Worm (Caenorhabditis elegans): ENCODE results near the gene asp-16.
A peak's percentile ranks its signal among the peaks of the same experiment; 100 is the strongest.

The asp-16 gene

DNA sequence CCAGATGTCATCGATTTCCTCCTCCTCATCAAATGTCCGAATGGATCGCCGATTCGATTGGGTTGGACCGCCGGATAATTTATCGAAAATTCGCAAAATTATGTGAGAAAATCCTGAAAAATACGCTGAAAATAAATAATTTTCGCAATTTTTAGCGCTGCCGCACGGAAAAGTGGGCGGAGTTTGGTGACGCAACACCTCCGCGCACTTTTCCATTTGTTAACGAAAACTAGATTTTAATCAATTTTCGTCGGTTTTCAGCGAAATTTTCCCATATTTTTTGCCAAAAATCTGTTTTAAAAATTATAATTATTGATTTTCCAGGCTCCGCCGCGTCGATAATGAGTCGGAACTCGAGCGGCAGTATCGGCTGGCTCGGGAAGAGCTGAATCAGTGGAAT is 41.4 kb downstream of the asp-16 start, which contains the start of gene Y39B6A.34:
TSS of gene Y39B6A.34 (plus strand) at position 3 of the 400 bp plus-strand sequence.
- TF ChIP-seq unc-86 (tag; optimal IDR thresholded peaks at IDR 0.05) (peak; percentile 27), ahr-1 (tag; optimal IDR thresholded peaks at IDR 0.05) (no peak), elt-2 (tag; optimal IDR thresholded peaks at IDR 0.05) (peak; percentile 16), sox-2 (GFP tag; IDR thresholded peaks at IDR 0.05) (no peak), K02D7.2 (tag; optimal IDR thresholded peaks at IDR 0.05) (peak; percentile 1), K09A11.1 (tag; optimal IDR thresholded peaks at IDR 0.05; ENCODE audit: insufficient read depth) (no peak), ceh-34 (tag; optimal IDR thresholded peaks at IDR 0.05) (no peak), ama-1 (optimal IDR thresholded peaks at IDR 0.05) (no peak), syd-9 (tag; optimal IDR thresholded peaks at IDR 0.05) (no peak), hlh-13 (GFP tag; optimal IDR thresholded peaks at IDR 0.05) (no peak), ceh-30 (tag; optimal IDR thresholded peaks at IDR 0.05) (no peak), ref-2 (tag; optimal IDR thresholded peaks at IDR 0.05) (no peak), unc-42 (tag; optimal IDR thresholded peaks at IDR 0.05) (peak; percentile 23), ceh-9 (tag; optimal IDR thresholded peaks at IDR 0.05) (no peak), mec-3 (tag; optimal IDR thresholded peaks at IDR 0.05; ENCODE audit: borderline replicate concordance) (no peak), T23F11.4 (GFP tag; optimal IDR thresholded peaks at IDR 0.05) (no peak), ets-4 (tag; optimal IDR thresholded peaks at IDR 0.05) (no peak), hlh-15 (tag; optimal IDR thresholded peaks at IDR 0.05) (no peak), pat-9 (tag; optimal IDR thresholded peaks at IDR 0.05) (no peak), unc-3 (GFP tag; conservative IDR thresholded peaks at IDR 0.05) (no peak), unc-3 (tag; optimal IDR thresholded peaks at IDR 0.05) (no peak), gmeb-2 (tag; optimal IDR thresholded peaks at IDR 0.05) (no peak), nfya-1 (tag; optimal IDR thresholded peaks at IDR 0.05) (peak; percentile 5)

DNA sequence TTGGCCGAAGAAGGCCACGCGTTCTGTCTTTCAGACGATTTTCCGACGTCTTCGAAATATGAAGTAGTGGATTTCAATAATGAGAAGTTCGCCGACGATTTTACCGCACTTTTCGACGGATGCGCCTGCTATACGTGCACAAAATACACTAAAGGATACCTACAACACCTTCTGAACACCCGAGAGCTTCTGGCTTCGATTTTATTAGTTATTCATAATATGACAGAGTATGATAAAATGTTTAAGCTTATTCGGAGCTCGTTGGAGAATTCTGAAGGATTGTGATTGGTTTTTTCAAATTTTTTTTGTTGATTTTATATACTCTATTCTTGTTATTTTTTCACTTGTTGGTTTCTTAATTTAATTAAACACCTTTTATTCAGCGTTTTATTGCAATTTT is 41.9 kb downstream of the asp-16 start:
- TF ChIP-seq ceh-30 (tag; optimal IDR thresholded peaks at IDR 0.05): no peak
- TF ChIP-seq ref-2 (tag; optimal IDR thresholded peaks at IDR 0.05): no peak
- TF ChIP-seq rnt-1 (tag; optimal IDR thresholded peaks at IDR 0.05): no peak
- no peak for TF ChIP-seq che-1 (tag; optimal IDR thresholded peaks at IDR 0.05)
- no peak for TF ChIP-seq gmeb-2 (tag; optimal IDR thresholded peaks at IDR 0.05)
- TF ChIP-seq ceh-24 (tag; optimal IDR thresholded peaks at IDR 0.05): no peak
- no peak for TF ChIP-seq nhr-11 (tag; optimal IDR thresholded peaks at IDR 0.05)
- no peak for TF ChIP-seq pros-1 (tag; optimal IDR thresholded peaks at IDR 0.05)
- no peak for TF ChIP-seq ceh-22 (tag; optimal IDR thresholded peaks at IDR 0.05)
- TF ChIP-seq sox-2 (GFP tag; IDR thresholded peaks at IDR 0.05): no peak
- TF ChIP-seq pqm-1 (tag; optimal IDR thresholded peaks at IDR 0.05): no peak
- TF ChIP-seq fkh-6 (tag; optimal IDR thresholded peaks at IDR 0.05): no peak
- no peak for TF ChIP-seq nhr-232 (tag; optimal IDR thresholded peaks at IDR 0.05)
- TF ChIP-seq odd-2 (tag; optimal IDR thresholded peaks at IDR 0.05): no peak
- TF ChIP-seq tbx-2 (tag; optimal IDR thresholded peaks at IDR 0.05): no peak
- no peak for TF ChIP-seq ceh-2 (tag; optimal IDR thresholded peaks at IDR 0.05)

DNA sequence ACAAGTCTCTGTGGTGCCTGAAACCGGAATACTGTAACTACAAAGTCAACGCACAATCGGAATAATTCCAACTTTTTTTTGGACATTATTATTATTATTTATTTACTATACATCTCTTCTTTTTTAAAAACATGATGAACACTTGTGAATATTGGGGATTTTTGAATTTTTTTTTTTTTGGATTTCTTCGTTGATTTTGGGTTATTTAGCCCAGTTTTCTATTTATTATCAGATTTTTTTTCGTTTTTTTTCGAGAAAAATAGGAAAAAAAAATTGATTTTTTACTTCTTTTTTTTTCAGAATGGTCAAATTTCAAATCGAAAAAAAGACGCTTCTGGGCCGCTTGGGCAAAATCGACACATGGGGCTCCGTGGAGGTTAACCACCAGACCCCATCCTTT is 44.4 kb downstream of the asp-16 start, which contains the start of gene tgt-2:
TSS of gene tgt-2 (plus strand) at position 301 of the 400 bp plus-strand sequence.
- TF ChIP-seq C08G9.2 (tag; optimal IDR thresholded peaks at IDR 0.05): no peak
- TF ChIP-seq lim-6 (tag; optimal IDR thresholded peaks at IDR 0.05): no peak
- TF ChIP-seq nhr-11 (tag; optimal IDR thresholded peaks at IDR 0.05): no peak
- no peak for TF ChIP-seq C38D4.7 (GFP tag; optimal IDR thresholded peaks at IDR 0.05)
- TF ChIP-seq ceh-24 (tag; optimal IDR thresholded peaks at IDR 0.05): no peak
- no peak for TF ChIP-seq ceh-22 (tag; optimal IDR thresholded peaks at IDR 0.05)
- TF ChIP-seq ceh-9 (tag; optimal IDR thresholded peaks at IDR 0.05): no peak
- no peak for TF ChIP-seq unc-3 (GFP tag; conservative IDR thresholded peaks at IDR 0.05)
- TF ChIP-seq unc-3 (tag; optimal IDR thresholded peaks at IDR 0.05): no peak
- TF ChIP-seq madf-2 (tag; optimal IDR thresholded peaks at IDR 0.05): no peak
- TF ChIP-seq F13H6.1 (tag; optimal IDR thresholded peaks at IDR 0.05): no peak
- no peak for TF ChIP-seq pha-2 (tag; optimal IDR thresholded peaks at IDR 0.05)
- no peak for TF ChIP-seq dve-1 (tag; optimal IDR thresholded peaks at IDR 0.05)
- no peak for TF ChIP-seq ets-4 (tag; optimal IDR thresholded peaks at IDR 0.05)
- TF ChIP-seq rnt-1 (tag; optimal IDR thresholded peaks at IDR 0.05): no peak
- TF ChIP-seq ceh-30 (tag; optimal IDR thresholded peaks at IDR 0.05): no peak
- TF ChIP-seq sox-4 (tag; optimal IDR thresholded peaks at IDR 0.05): no peak
- TF ChIP-seq ttx-3 (tag; optimal IDR thresholded peaks at IDR 0.05): no peak

Measured in whole organism, late embryonic.